Worm (Caenorhabditis elegans) whole organism, L3 larva: ENCODE measurements around the gene txt-19.

Source experiments
- R02D3.7 ChIP-seq: fragments of 150-350 bp; optimal IDR thresholded peaks from 2 replicates; lab custom pipeline; 2014; ENCODE audit warnings: missing biosample characterization, missing genetic modification characterization
- ceh-28 ChIP-seq: fragments of 150-350 bp; optimal IDR thresholded peaks from 2 replicates; lab custom pipeline; 2014; ENCODE audit warnings: missing biosample characterization, missing genetic modification reagents, missing genetic modification characterization
- unc-62 ChIP-seq: fragments of 150-350 bp; sonication (generic microtip); optimal IDR thresholded peaks from 4 replicates; lab custom pipeline; 2014; ENCODE audit warnings: missing biosample characterization, missing genetic modification reagents, missing genetic modification characterization
- ztf-4 ChIP-seq: fragments of 150-350 bp; optimal IDR thresholded peaks from 2 replicates; lab custom pipeline; 2014; ENCODE audit warnings: missing biosample characterization, missing genetic modification characterization

DNA sequence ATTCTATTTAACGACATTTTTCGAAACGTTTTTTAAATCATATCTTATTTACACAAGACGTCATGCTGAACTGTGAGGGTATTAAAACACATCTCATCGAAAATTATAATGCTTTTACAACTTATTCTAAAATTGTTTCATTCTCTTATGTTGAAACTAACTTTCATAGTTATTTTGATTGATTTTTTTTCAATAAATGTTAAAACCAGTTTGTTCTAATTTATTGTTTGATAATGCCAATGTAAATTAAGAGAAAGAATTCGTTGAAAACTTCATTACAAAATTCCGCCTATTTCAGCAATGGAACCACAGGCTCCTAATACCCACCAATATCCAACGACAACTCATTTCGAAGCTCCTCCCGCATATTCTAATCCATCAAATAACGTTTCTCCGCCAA is 49.3 kb downstream of the txt-19 start, which contains the start of gene K08D8.11:
- TF ChIP-seq unc-62 (GFP tag; lab: Kevin White, UChicago): no peak
- TF ChIP-seq R02D3.7 (tag; lab: Kevin White, UChicago): no peak
- no peak for TF ChIP-seq ztf-4 (tag; lab: Kevin White, UChicago)
- TF ChIP-seq ceh-28 (tag; lab: Kevin White, UChicago): no peak
